Worm (Caenorhabditis elegans) whole organism, young adult: ENCODE data around the gene Y38H6C.24.

ENCODE experiments used
- B0336.3 ChIP-seq: fragments of 200-800 bp; sonication (Bioruptor generic); IDR thresholded peaks from 2 replicates; pipeline ENCODE4 v1.3.6; 2022; ENCODE audit warnings: missing genetic modification characterization, missing compliant biosample characterization
- F33H1.4 ChIP-seq: fragments of 200-800 bp; sonication (Bioruptor generic); IDR thresholded peaks from 2 replicates; pipeline ENCODE4 v1.3.6; 2022; ENCODE audit warnings: missing genetic modification reagents, missing genetic modification characterization, missing compliant biosample characterization
- F49E8.2 ChIP-seq: sonication (generic microtip); optimal IDR thresholded peaks from 3 replicates; lab custom pipeline; 2017; ENCODE audit warnings: missing genetic modification characterization, mild to moderate bottlenecking, missing compliant biosample characterization, antibody characterized with exemption, moderate library complexity; ENCODE audit not compliant: insufficient read depth
- F57C9.4 ChIP-seq: sonication (generic microtip); optimal IDR thresholded peaks from 2 replicates; lab custom pipeline; 2017; ENCODE audit warnings: mild to moderate bottlenecking, missing genetic modification characterization, missing compliant biosample characterization
- K11D2.4 ChIP-seq: fragments of 200-800 bp; sonication (Bioruptor generic); IDR thresholded peaks from 2 replicates; pipeline ENCODE4 v1.3.6; 2022; ENCODE audit warnings: missing genetic modification reagents, missing genetic modification characterization, missing compliant biosample characterization
- Y95B8A.8 ChIP-seq: fragments of 200-800 bp; sonication (Bioruptor generic); IDR thresholded peaks from 2 replicates; pipeline ENCODE4 v1.3.6; 2022; ENCODE audit warnings: missing genetic modification reagents, missing genetic modification characterization, missing compliant biosample characterization
- ama-1 ChIP-seq, 3 experiments: fragments of 150-350 bp in 1 of 3; sonication (generic microtip) in 2 of 3; optimal IDR thresholded peaks; 2 replicates each; lab custom pipeline; 2014 to 2018; ENCODE audit warnings: missing biosample characterization in 2 of 3, missing genetic modification characterization in 2 of 3, missing genetic modification reagents in 2 of 3
- bed-1 ChIP-seq: fragments of 200-800 bp; sonication (Bioruptor generic); IDR thresholded peaks from 2 replicates; pipeline ENCODE4 v1.3.6; 2022; ENCODE audit warnings: missing genetic modification reagents, missing genetic modification characterization, missing compliant biosample characterization
- bed-2 ChIP-seq: fragments of 200-800 bp; sonication (Bioruptor generic); IDR thresholded peaks from 2 replicates; pipeline ENCODE4 v1.3.6; 2022; ENCODE audit warnings: missing genetic modification reagents, missing genetic modification characterization, missing compliant biosample characterization
- cebp-1 ChIP-seq, 2 experiments: fragments of 200-800 bp in 1 of 2; sonication (Bioruptor generic) in 1 of 2; sonication (generic microtip) in 1 of 2; IDR thresholded peaks in 1 of 2; optimal IDR thresholded peaks in 1 of 2; 2 replicates each; pipeline versions ENCODE4 v1.3.6 to Lab custom; 2017 to 2022; ENCODE audit warnings: missing compliant biosample characterization in 2 of 2, missing genetic modification characterization in 2 of 2, mild to moderate bottlenecking in 1 of 2, missing genetic modification reagents in 1 of 2, moderate library complexity in 1 of 2
- ceh-100 ChIP-seq: fragments of 200-800 bp; sonication (Bioruptor generic); IDR thresholded peaks from 2 replicates; pipeline ENCODE4 v1.3.6; 2022; ENCODE audit warnings: missing genetic modification reagents, missing genetic modification characterization, missing compliant biosample characterization
- ceh-40 ChIP-seq: fragments of 200-800 bp; sonication (Bioruptor generic); IDR thresholded peaks from 2 replicates; pipeline ENCODE4 v1.3.6; 2022; ENCODE audit warnings: missing genetic modification characterization, missing compliant biosample characterization
- ceh-58 ChIP-seq: fragments of 200-800 bp; sonication (Bioruptor generic); IDR thresholded peaks from 2 replicates; pipeline ENCODE4 v1.3.6; 2022; ENCODE audit warnings: missing genetic modification characterization, missing compliant biosample characterization
- chd-7 ChIP-seq: sonication (generic microtip); optimal IDR thresholded peaks from 2 replicates; lab custom pipeline; 2016; ENCODE audit warnings: mild to moderate bottlenecking, missing genetic modification characterization, moderate library complexity, missing compliant biosample characterization
- die-1 ChIP-seq: sonication (generic microtip); optimal IDR thresholded peaks from 2 replicates; lab custom pipeline; 2016; ENCODE audit warnings: missing genotype, mild to moderate bottlenecking, missing genetic modification characterization, missing compliant biosample characterization
- dox-1 ChIP-seq: fragments of 200-800 bp; sonication (Bioruptor generic); IDR thresholded peaks from 2 replicates; pipeline ENCODE4 v1.3.6; 2022; ENCODE audit warnings: missing genetic modification reagents, missing genetic modification characterization, missing compliant biosample characterization
- dpff-1 ChIP-seq: sonication (generic microtip); optimal IDR thresholded peaks from 2 replicates; lab custom pipeline; 2017; ENCODE audit warnings: mild to moderate bottlenecking, missing genetic modification characterization, missing compliant biosample characterization
- dpl-1 ChIP-seq: fragments of 150-350 bp; optimal IDR thresholded peaks from 2 replicates; lab custom pipeline; 2014; ENCODE audit warnings: missing biosample characterization, missing genetic modification reagents, missing genetic modification characterization
- efl-1 ChIP-seq: fragments of 150-350 bp; optimal IDR thresholded peaks from 2 replicates; lab custom pipeline; 2014; ENCODE audit warnings: missing biosample characterization, missing genetic modification reagents, missing genetic modification characterization
- gei-17 ChIP-seq: fragments of 200-800 bp; sonication (Bioruptor generic); optimal IDR thresholded peaks from 2 replicates; lab custom pipeline; 2018; ENCODE audit warnings: mild to moderate bottlenecking, missing genetic modification characterization, missing compliant biosample characterization
- hmg-1.2 ChIP-seq: fragments of 200-800 bp; sonication (Bioruptor generic); IDR thresholded peaks from 2 replicates; pipeline ENCODE4 v1.3.6; 2022; ENCODE audit warnings: missing genetic modification reagents, missing genetic modification characterization, missing compliant biosample characterization
- let-607 ChIP-seq, 2 experiments: fragments of 200-800 bp in 1 of 2; sonication (Bioruptor generic) in 1 of 2; sonication (generic microtip) in 1 of 2; optimal IDR thresholded peaks; 2 replicates each; lab custom pipeline; 2016 to 2018; ENCODE audit warnings: mild to moderate bottlenecking in 2 of 2, missing compliant biosample characterization in 2 of 2, missing genetic modification characterization in 2 of 2, moderate library complexity in 2 of 2, missing genotype in 1 of 2
- lir-1 ChIP-seq: fragments of 200-800 bp; sonication (Bioruptor generic); conservative IDR thresholded peaks from 2 replicates; pipeline ENCODE4 v1.3.6; 2022; ENCODE audit warnings: missing genetic modification reagents, missing genetic modification characterization, missing compliant biosample characterization
- madf-6 ChIP-seq: fragments of 200-800 bp; sonication (Bioruptor generic); IDR thresholded peaks from 2 replicates; pipeline ENCODE4 v1.3.6; 2022; ENCODE audit warnings: missing genetic modification reagents, missing genetic modification characterization, missing compliant biosample characterization
- mel-28 ChIP-seq: sonication (generic microtip); optimal IDR thresholded peaks from 2 replicates; lab custom pipeline; 2016; ENCODE audit warnings: borderline replicate concordance, mild to moderate bottlenecking, missing genetic modification characterization, missing compliant biosample characterization
- nhr-179 ChIP-seq: sonication (generic microtip); optimal IDR thresholded peaks from 2 replicates; lab custom pipeline; 2016; ENCODE audit warnings: mild to moderate bottlenecking, missing genetic modification characterization, missing compliant biosample characterization
- snpc-4 ChIP-seq, 5 experiments: fragments of 150-350 bp in 1 of 5; sonication (generic microtip) in 4 of 5; optimal IDR thresholded peaks; 2 replicates each; lab custom pipeline; 2014 to 2018; ENCODE audit warnings: missing genetic modification characterization in 5 of 5, missing biosample characterization in 3 of 5, antibody characterized with exemption in 2 of 5, mild to moderate bottlenecking in 2 of 5, missing compliant biosample characterization in 2 of 5, missing genotype in 2 of 5, moderate library complexity in 2 of 5, missing genetic modification reagents in 1 of 5
- somi-1 ChIP-seq: fragments of 200-800 bp; sonication (Bioruptor generic); optimal IDR thresholded peaks from 2 replicates; lab custom pipeline; 2018; ENCODE audit warnings: mild to moderate bottlenecking, missing genetic modification characterization, missing compliant biosample characterization

The Y38H6C.24 gene

ce11 chrV:20539055-20539454 is 12.8 kb downstream of the Y38H6C.24 start, which contains the start of gene Y38H6C.16:
Gene Y38H6C.16, minus strand, starts transcription at chrV:20539347.
- TF ChIP-seq F33H1.4 (GFP tag; lab: Robert Waterston, UW) (no peak), cebp-1 (GFP tag; IDR thresholded peaks at IDR 0.05; lab: Robert Waterston, UW) (no peak), cebp-1 (tag; optimal IDR thresholded peaks at IDR 0.05; lab: Kevin White, UChicago) (no peak), ama-1 (optimal IDR thresholded peaks at IDR 0.05; lab: Kevin White, UChicago) (no peak), ama-1 (GFP tag; optimal IDR thresholded peaks at IDR 0.05; lab: Kevin White, UChicago) (no peak), hmg-1.2 (GFP tag; lab: Robert Waterston, UW) (peak; percentile 85), die-1 (tag; lab: Kevin White, UChicago) (no peak)

- TF ChIP-seq chd-7: no peak
- no peak for TF ChIP-seq bed-2 (GFP tag; lab: Robert Waterston, UW)
- no peak for TF ChIP-seq Y95B8A.8 (GFP tag; lab: Robert Waterston, UW)
- no peak for TF ChIP-seq lir-1 (GFP tag; lab: Robert Waterston, UW)
- no peak for TF ChIP-seq let-607 (tag; optimal IDR thresholded peaks at IDR 0.05; lab: Kevin White, UChicago)
- TF ChIP-seq F49E8.2 (tag; lab: Kevin White, UChicago): no peak
- no peak for TF ChIP-seq nhr-179 (tag; lab: Kevin White, UChicago)
- no peak for TF ChIP-seq dpl-1 (GFP tag; lab: Kevin White, UChicago)
- TF ChIP-seq madf-6 (GFP tag; lab: Robert Waterston, UW): no peak
- TF ChIP-seq somi-1 (GFP tag; lab: Kevin White, UChicago): no peak
- no peak for TF ChIP-seq dpff-1 (tag; lab: Kevin White, UChicago)
- TF ChIP-seq ceh-58 (GFP tag; lab: Robert Waterston, UW): no peak
- TF ChIP-seq bed-1: no peak
- no peak for TF ChIP-seq ceh-40 (GFP tag; lab: Robert Waterston, UW)
- no peak for TF ChIP-seq B0336.3 (GFP tag; lab: Robert Waterston, UW)
- TF ChIP-seq efl-1 (GFP tag; lab: Kevin White, UChicago): no peak
- TF ChIP-seq F33H1.4 (GFP tag; lab: Robert Waterston, UW): no peak
- TF ChIP-seq ceh-100 (GFP tag; lab: Robert Waterston, UW): no peak
Measured at ce11 chrV:20544092-20544491, 17.9 kb downstream of the Y38H6C.24 start, which contains the start of gene slc-36.3. Gene slc-36.3, minus strand, starts transcription at chrV:20544192.

- TF ChIP-seq dox-1 (GFP tag; lab: Robert Waterston, UW): no peak
- TF ChIP-seq gei-17 (GFP tag; lab: Kevin White, UChicago): no peak
- peak; percentile 72 for TF ChIP-seq hmg-1.2 (GFP tag; lab: Robert Waterston, UW)
- no peak for TF ChIP-seq bed-1
- TF ChIP-seq, all 124 proteins: peak for 1
Measured at ce11 chrV:20544610-20545009, 18.4 kb downstream of the Y38H6C.24 start.

- TF ChIP-seq K11D2.4 (GFP tag; lab: Robert Waterston, UW): no peak
- TF ChIP-seq, all 124 proteins: peak for 0
Measured at ce11 chrV:20545742-20546141, 19.5 kb downstream of the Y38H6C.24 start.

DNA sequence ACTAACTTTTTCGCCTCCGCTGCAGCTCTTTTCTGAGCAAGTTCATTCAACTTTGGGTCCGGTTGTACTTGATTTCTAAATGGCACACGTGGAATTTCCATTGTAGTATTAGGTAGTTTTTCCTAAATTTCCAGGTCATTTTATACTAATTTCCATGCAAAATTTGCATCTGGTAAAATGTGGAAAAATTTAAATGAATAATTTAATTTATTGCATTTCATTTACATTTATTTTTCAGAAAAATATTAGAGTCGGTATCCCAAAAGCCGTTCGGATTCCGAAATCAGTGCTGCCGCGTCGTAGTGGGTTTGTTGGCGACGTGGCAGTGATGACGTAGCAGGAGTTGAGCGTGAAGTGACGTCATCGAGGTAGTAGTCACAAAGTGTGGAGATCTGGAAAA is 20.8 kb downstream of the Y38H6C.24 start, which contains the start of gene Y38H6C.18:
Y38H6C.18 (minus strand) TSS at position 101 of the 400 bp plus-strand sequence.
- no peak for TF ChIP-seq snpc-4 (GFP tag; optimal IDR thresholded peaks at IDR 0.05; lab: Kevin White, UChicago)
- TF ChIP-seq snpc-4 (tag; optimal IDR thresholded peaks at IDR 0.05; lab: Kevin White, UChicago): no peak
- TF ChIP-seq mel-28 (tag; lab: Kevin White, UChicago): no peak
- no peak for TF ChIP-seq die-1 (tag; lab: Kevin White, UChicago)
- TF ChIP-seq dpl-1 (GFP tag; lab: Kevin White, UChicago): no peak
- no peak for TF ChIP-seq F57C9.4 (tag; lab: Kevin White, UChicago)
